Worm (Caenorhabditis elegans) whole organism, young adult: ENCODE measurements around the gene T05H10.1.

Experiments
- F10E7.11 ChIP-seq: sonication (generic microtip); optimal IDR thresholded peaks from 2 replicates; lab custom pipeline; 2017; ENCODE audit warnings: mild to moderate bottlenecking, missing genetic modification characterization, moderate library complexity, missing compliant biosample characterization
- F49E8.2 ChIP-seq: sonication (generic microtip); optimal IDR thresholded peaks from 3 replicates; lab custom pipeline; 2017; ENCODE audit warnings: missing genetic modification characterization, mild to moderate bottlenecking, missing compliant biosample characterization, antibody characterized with exemption, moderate library complexity; ENCODE audit not compliant: insufficient read depth
- ama-1 ChIP-seq, 3 experiments: fragments of 150-350 bp in 1 of 3; sonication (generic microtip) in 2 of 3; optimal IDR thresholded peaks; 2 replicates each; lab custom pipeline; 2014 to 2018; ENCODE audit warnings: missing biosample characterization in 2 of 3, missing genetic modification characterization in 2 of 3, missing genetic modification reagents in 2 of 3
- bed-2 ChIP-seq: fragments of 200-800 bp; sonication (Bioruptor generic); IDR thresholded peaks from 2 replicates; pipeline ENCODE4 v1.3.6; 2022; ENCODE audit warnings: missing genetic modification reagents, missing genetic modification characterization, missing compliant biosample characterization
- ceh-27 ChIP-seq: fragments of 200-800 bp; sonication (Bioruptor generic); optimal IDR thresholded peaks from 2 replicates; lab custom pipeline; 2018; ENCODE audit warnings: mild to moderate bottlenecking, missing genetic modification characterization, moderate library complexity, missing compliant biosample characterization
- let-526 ChIP-seq: fragments of 200-800 bp; sonication (Bioruptor generic); IDR thresholded peaks from 2 replicates; pipeline ENCODE4 v1.3.6; 2022; ENCODE audit warnings: missing genetic modification reagents, missing genetic modification characterization, missing compliant biosample characterization
- lin-35 ChIP-seq, 3 experiments: fragments of 150-350 bp in 2 of 3; sonication (generic microtip) in 1 of 3; optimal IDR thresholded peaks; 2 replicates each; lab custom pipeline; 2014 to 2018; ENCODE audit warnings: missing biosample characterization in 3 of 3, missing genetic modification characterization in 3 of 3, missing genetic modification reagents in 3 of 3
- pha-4 ChIP-seq: fragments of 150-350 bp; sonication (generic microtip); optimal IDR thresholded peaks from 2 replicates; lab custom pipeline; 2014; ENCODE audit warnings: missing biosample characterization, missing genetic modification reagents, missing genetic modification characterization
- tbp1 ChIP-seq: fragments of 200-800 bp; sonication (Bioruptor generic); optimal IDR thresholded peaks from 2 replicates; lab custom pipeline; 2018; ENCODE audit warnings: mild to moderate bottlenecking, missing genetic modification characterization, missing compliant biosample characterization
- unc-62 ChIP-seq: fragments of 150-350 bp; optimal IDR thresholded peaks from 2 replicates; lab custom pipeline; 2014; ENCODE audit warnings: missing biosample characterization, missing genetic modification reagents, missing genetic modification characterization
- ztf-3 ChIP-seq: fragments of 200-800 bp; sonication (Bioruptor generic); optimal IDR thresholded peaks from 2 replicates; lab custom pipeline; 2018; ENCODE audit warnings: mild to moderate bottlenecking, missing genetic modification characterization, missing compliant biosample characterization

DNA sequence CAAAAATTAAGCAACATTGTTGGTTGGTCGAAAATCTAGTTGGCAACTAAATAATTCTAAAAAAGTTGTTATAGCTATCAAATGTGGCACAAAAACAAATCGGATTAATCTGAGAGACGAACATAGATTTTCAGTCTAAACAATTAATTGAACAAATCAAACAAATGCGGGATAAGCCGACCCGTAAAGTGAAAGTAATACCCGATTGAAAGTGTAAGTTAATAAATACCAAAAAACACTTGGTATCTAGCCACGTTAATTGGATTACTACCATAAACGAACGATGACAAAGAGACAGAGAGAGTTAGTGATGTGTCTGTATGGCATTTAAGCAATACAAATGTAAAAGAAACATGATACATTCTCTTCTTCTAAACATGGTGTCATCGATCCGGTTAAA, 51.5 kb downstream of the T05H10.1 start:
- TF ChIP-seq pha-4 (tag; lab: Kevin White, UChicago), result no peak
- no peak for TF ChIP-seq ama-1 (optimal IDR thresholded peaks at IDR 0.05; lab: Kevin White, UChicago)
- TF ChIP-seq ama-1 (GFP tag; optimal IDR thresholded peaks at IDR 0.05; lab: Kevin White, UChicago), result no peak
- TF ChIP-seq unc-62 (GFP tag; lab: Kevin White, UChicago), result no peak
- no peak for TF ChIP-seq F10E7.11
- TF ChIP-seq lin-35 (GFP tag; optimal IDR thresholded peaks at IDR 0.05; lab: Kevin White, UChicago), result no peak
- TF ChIP-seq ceh-27 (GFP tag; lab: Kevin White, UChicago), result no peak
- TF ChIP-seq bed-2 (GFP tag; lab: Robert Waterston, UW), result no peak
- no peak for TF ChIP-seq let-526 (GFP tag; lab: Robert Waterston, UW)
- TF ChIP-seq ztf-3, result no peak
- TF ChIP-seq F49E8.2 (tag; lab: Kevin White, UChicago), result no peak
- TF ChIP-seq tbp1, result no peak
